Worm (Caenorhabditis elegans) whole organism, midembryonic: ENCODE measurements around the gene C55C3.7.

ENCODE experiments used
- flt-1 ChIP-seq: fragments of 200-800 bp; sonication (Bioruptor generic); IDR thresholded peaks from 2 replicates; pipeline ENCODE4 v1.3.6; 2022; ENCODE audit warnings: missing genetic modification characterization, missing compliant biosample characterization
- ztf-23 ChIP-seq: fragments of 200-800 bp; sonication (Bioruptor generic); IDR thresholded peaks from 2 replicates; pipeline ENCODE4 v1.3.6; 2022; ENCODE audit warnings: missing genetic modification reagents, missing genetic modification characterization, missing compliant biosample characterization

DNA sequence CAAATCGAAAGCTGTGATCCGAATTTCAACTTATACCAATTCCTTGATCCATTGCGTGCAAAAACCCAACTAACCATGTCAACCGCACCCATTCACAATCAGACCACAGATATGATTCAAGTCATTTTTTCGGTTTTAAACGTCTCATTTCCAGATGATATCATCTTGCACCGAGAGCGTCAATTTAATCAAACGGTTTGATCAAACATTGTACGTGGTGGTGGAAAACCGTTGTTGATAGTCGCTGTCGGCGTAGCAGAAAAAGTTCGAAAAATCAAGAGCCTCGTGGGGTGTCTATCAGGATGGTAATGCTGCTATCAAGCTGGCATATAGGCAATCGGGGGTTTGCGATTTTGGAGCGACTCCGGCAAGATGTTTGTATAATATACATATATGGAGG, 23.6 kb downstream of the C55C3.7 start:
- TF ChIP-seq flt-1 (GFP tag; lab: Robert Waterston, UW) = no peak
- no peak for TF ChIP-seq ztf-23
